Worm (Caenorhabditis elegans): ENCODE data around the gene Y58A7A.5.

DNA sequence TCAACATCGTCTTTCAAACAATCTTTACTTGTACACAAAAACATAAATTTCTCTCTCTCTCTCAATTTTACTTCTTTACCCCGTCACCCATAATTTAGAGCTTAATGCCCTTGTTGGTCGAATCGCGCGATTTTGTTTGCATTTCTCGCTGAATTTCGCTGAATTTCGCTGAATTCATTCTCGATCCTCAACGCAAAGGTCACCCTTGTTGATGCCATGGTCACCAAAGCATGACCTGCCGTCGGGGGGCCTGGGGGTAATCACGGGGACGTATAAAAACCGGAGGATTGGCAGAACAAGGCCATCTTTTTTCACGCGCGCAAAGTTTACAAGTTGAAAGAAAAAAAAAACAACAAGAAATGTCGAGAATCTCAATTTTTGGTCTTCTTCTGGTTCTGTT, 43.2 kb upstream of the Y58A7A.5 start, which contains the start of gene F14F9.8:
- no peak for TF ChIP-seq attf-4 (tag; optimal IDR thresholded peaks at IDR 0.05)
- no peak for TF ChIP-seq nhr-102 (tag; optimal IDR thresholded peaks at IDR 0.05)
